Worm (Caenorhabditis elegans) whole organism, young adult: ENCODE data around the gene nhr-78.

ENCODE experiments used
- B0019.2 ChIP-seq: fragments of 200-800 bp; sonication (Bioruptor generic); conservative IDR thresholded peaks from 2 replicates; pipeline ENCODE4 v1.3.6; 2022; ENCODE audit warnings: missing genetic modification reagents, missing genetic modification characterization, missing compliant biosample characterization
- ama-1 ChIP-seq, 3 experiments: fragments of 150-350 bp in 1 of 3; sonication (generic microtip) in 2 of 3; optimal IDR thresholded peaks; 2 replicates each; lab custom pipeline; 2014 to 2018; ENCODE audit warnings: missing biosample characterization in 2 of 3, missing genetic modification characterization in 2 of 3, missing genetic modification reagents in 2 of 3
- ceh-91 ChIP-seq: fragments of 200-800 bp; sonication (Bioruptor generic); IDR thresholded peaks from 2 replicates; pipeline ENCODE4 v1.3.6; 2022; ENCODE audit warnings: missing genetic modification reagents, missing genetic modification characterization, missing compliant biosample characterization
- lag-1 ChIP-seq: fragments of 200-800 bp; sonication (Bioruptor generic); IDR thresholded peaks from 2 replicates; pipeline ENCODE4 v1.3.6; 2022; ENCODE audit warnings: missing genetic modification reagents, missing genetic modification characterization, missing compliant biosample characterization
- snpc-4 ChIP-seq, 5 experiments: fragments of 150-350 bp in 1 of 5; sonication (generic microtip) in 4 of 5; optimal IDR thresholded peaks; 2 replicates each; lab custom pipeline; 2014 to 2018; ENCODE audit warnings: missing genetic modification characterization in 5 of 5, missing biosample characterization in 3 of 5, antibody characterized with exemption in 2 of 5, mild to moderate bottlenecking in 2 of 5, missing compliant biosample characterization in 2 of 5, missing genotype in 2 of 5, moderate library complexity in 2 of 5, missing genetic modification reagents in 1 of 5
- tbx-9 ChIP-seq: sonication (generic microtip); optimal IDR thresholded peaks from 2 replicates; lab custom pipeline; 2016; ENCODE audit warnings: borderline replicate concordance, missing genetic modification characterization, inconsistent platforms, missing compliant biosample characterization
- ztf-18 ChIP-seq: sonication (generic microtip); optimal IDR thresholded peaks from 2 replicates; lab custom pipeline; 2016; ENCODE audit warnings: missing genotype, mild to moderate bottlenecking, missing genetic modification characterization, missing compliant biosample characterization

ce11 chrIV:4317638-4318037 is 40.0 kb upstream of the nhr-78 start:
- TF ChIP-seq B0019.2 (GFP tag; lab: Robert Waterston, UW) = no peak
- no peak for TF ChIP-seq lag-1
- no peak for TF ChIP-seq tbx-9
- TF ChIP-seq snpc-4 (GFP tag; optimal IDR thresholded peaks at IDR 0.05; lab: Kevin White, UChicago) = no peak
- TF ChIP-seq snpc-4 (tag; optimal IDR thresholded peaks at IDR 0.05; lab: Kevin White, UChicago) = no peak
- no peak for TF ChIP-seq ceh-91 (GFP tag; lab: Robert Waterston, UW)
- no peak for TF ChIP-seq ztf-18 (tag; lab: Kevin White, UChicago)
- no peak for TF ChIP-seq ama-1 (optimal IDR thresholded peaks at IDR 0.05; lab: Kevin White, UChicago)
- no peak for TF ChIP-seq ama-1 (GFP tag; optimal IDR thresholded peaks at IDR 0.05; lab: Kevin White, UChicago)
